Fruit fly (Drosophila melanogaster) whole organism, embryonic: ENCODE data around the gene CG3630.

Experiments used
- CG10274 ChIP-seq: fragments of 200-800 bp; sonication (Bioruptor generic); optimal IDR thresholded peaks from 3 replicates; lab custom pipeline; 2017; ENCODE audit warnings: missing biosample characterization, mild to moderate bottlenecking, missing genetic modification characterization
- CG10565 ChIP-seq: fragments of 200-800 bp; sonication (Bioruptor generic); optimal IDR thresholded peaks from 3 replicates; lab custom pipeline; 2016; ENCODE audit warnings: missing biosample characterization, mild to moderate bottlenecking, missing genetic modification characterization
- CG11247 ChIP-seq: fragments of 200-800 bp; sonication (Bioruptor generic); IDR thresholded peaks from 2 replicates; pipeline ENCODE4 v1.3.6; 2022; ENCODE audit warnings: missing biosample characterization, missing genetic modification characterization
- CG12659 ChIP-seq: fragments of 200-800 bp; sonication (Bioruptor generic); optimal IDR thresholded peaks from 3 replicates; lab custom pipeline; 2017; ENCODE audit warnings: mild to moderate bottlenecking, missing biosample characterization, missing genetic modification reagents, missing genetic modification characterization
- CG13287 ChIP-seq: fragments of 200-800 bp; sonication (Bioruptor generic); IDR thresholded peaks from 2 replicates; pipeline ENCODE4 v1.3.6; 2022; ENCODE audit warnings: missing biosample characterization, missing genetic modification characterization; ENCODE audit not compliant: partially characterized antibody
- CG14860 ChIP-seq: fragments of 200-800 bp; sonication (Bioruptor generic); IDR thresholded peaks from 3 replicates; pipeline ENCODE4 v1.3.6; 2022; ENCODE audit warnings: missing biosample characterization, missing genetic modification characterization; ENCODE audit not compliant: partially characterized antibody
- CG16813 ChIP-seq: fragments of 200-800 bp; sonication (Bioruptor generic); IDR thresholded peaks from 3 replicates; pipeline ENCODE4 v1.3.6; 2022; ENCODE audit warnings: missing biosample characterization, missing genetic modification characterization; ENCODE audit not compliant: partially characterized antibody
- CG17385 ChIP-seq: fragments of 200-800 bp; sonication (Bioruptor generic); optimal IDR thresholded peaks from 3 replicates; lab custom pipeline; 2018; ENCODE audit warnings: missing biosample characterization, mild to moderate bottlenecking, missing genetic modification characterization
- CG17612 ChIP-seq: fragments of 200-800 bp; sonication (Bioruptor generic); IDR thresholded peaks from 2 replicates; pipeline ENCODE4 v1.3.6; 2022; ENCODE audit warnings: missing biosample characterization, missing genetic modification characterization
- CG18599 ChIP-seq: fragments of 200-800 bp; sonication (Bioruptor generic); optimal IDR thresholded peaks from 3 replicates; lab custom pipeline; 2017; ENCODE audit warnings: missing biosample characterization, missing genetic modification characterization, mild to moderate bottlenecking, moderate library complexity, missing genetic modification reagents
- CG2116 ChIP-seq: fragments of 200-800 bp; sonication (Bioruptor generic); optimal IDR thresholded peaks from 3 replicates; lab custom pipeline; 2018; ENCODE audit warnings: missing biosample characterization, mild to moderate bottlenecking, missing genetic modification characterization
- CG2889 ChIP-seq: fragments of 200-800 bp; sonication (Bioruptor generic); IDR thresholded peaks from 3 replicates; pipeline ENCODE4 v1.3.6; 2022; ENCODE audit warnings: missing biosample characterization, missing genetic modification characterization
- CG31388 ChIP-seq: fragments of 200-800 bp; sonication (Bioruptor generic); optimal IDR thresholded peaks from 2 replicates; lab custom pipeline; 2016; ENCODE audit warnings: missing biosample characterization, missing genetic modification characterization
- CG9215 ChIP-seq: fragments of 200-800 bp; sonication (Bioruptor generic); IDR thresholded peaks from 2 replicates; pipeline ENCODE4 v1.3.6; 2022; ENCODE audit warnings: missing biosample characterization, missing genetic modification characterization
- CG9609 ChIP-seq: fragments of 200-800 bp; sonication (Bioruptor generic); optimal IDR thresholded peaks from 3 replicates; lab custom pipeline; 2016; ENCODE audit warnings: missing biosample characterization, missing genetic modification characterization
- Camta ChIP-seq: fragments of 200-800 bp; sonication (Bioruptor generic); optimal IDR thresholded peaks from 2 replicates; lab custom pipeline; 2016; ENCODE audit warnings: missing biosample characterization, missing genetic modification characterization
- Chrac-16 ChIP-seq: fragments of 200-800 bp; sonication (Bioruptor generic); optimal IDR thresholded peaks from 3 replicates; lab custom pipeline; 2016; ENCODE audit warnings: missing biosample characterization, missing genetic modification characterization
- CkIIα-i1 ChIP-seq: fragments of 200-800 bp; sonication (Bioruptor generic); IDR thresholded peaks from 2 replicates; pipeline ENCODE4 v1.3.6; 2022; ENCODE audit warnings: missing biosample characterization, missing genetic modification characterization
- Dek ChIP-seq: fragments of 200-800 bp; sonication (Bioruptor generic); optimal IDR thresholded peaks from 3 replicates; lab custom pipeline; 2019; ENCODE audit warnings: missing biosample characterization, mild to moderate bottlenecking, missing genetic modification characterization, moderate library complexity
- Doc3 ChIP-seq: fragments of 200-800 bp; sonication (Bioruptor generic); IDR thresholded peaks from 3 replicates; pipeline ENCODE4 v1.3.6; 2022; ENCODE audit warnings: missing biosample characterization, missing genetic modification characterization; ENCODE audit not compliant: partially characterized antibody
- Dref ChIP-seq: fragments of 200-800 bp; sonication (Bioruptor generic); IDR thresholded peaks from 2 replicates; pipeline ENCODE4 v1.3.6; 2022; ENCODE audit warnings: missing biosample characterization, missing genetic modification characterization
- Fer2 ChIP-seq: fragments of 200-800 bp; sonication (Bioruptor generic); optimal IDR thresholded peaks from 2 replicates; lab custom pipeline; 2018; ENCODE audit warnings: missing biosample characterization, mild to moderate bottlenecking, missing genetic modification characterization, moderate library complexity
- HHEX ChIP-seq: fragments of 200-800 bp; sonication (Bioruptor generic); optimal IDR thresholded peaks from 3 replicates; lab custom pipeline; 2017; ENCODE audit warnings: missing biosample characterization, mild to moderate bottlenecking, missing genetic modification characterization, missing genetic modification reagents
- Hand ChIP-seq: fragments of 200-800 bp; sonication (Bioruptor generic); optimal IDR thresholded peaks from 2 replicates; lab custom pipeline; 2017; ENCODE audit warnings: mild to moderate bottlenecking, missing biosample characterization, missing genetic modification reagents, missing genetic modification characterization
- Hr39 ChIP-seq: fragments of >200 bp; optimal IDR thresholded peaks from 2 replicates; lab custom pipeline; 2017
- Jarid2 ChIP-seq: fragments of 200-800 bp; sonication (Bioruptor generic); optimal IDR thresholded peaks from 3 replicates; lab custom pipeline; 2017; ENCODE audit warnings: mild to moderate bottlenecking, missing biosample characterization, missing genetic modification reagents, missing genetic modification characterization
- Myb ChIP-seq: fragments of 200-800 bp; sonication (Bioruptor generic); optimal IDR thresholded peaks from 2 replicates; lab custom pipeline; 2016; ENCODE audit warnings: missing biosample characterization, missing genetic modification characterization
- Rfx ChIP-seq: fragments of 200-800 bp; sonication (Bioruptor generic); IDR thresholded peaks from 2 replicates; pipeline ENCODE4 v1.3.6; 2022; ENCODE audit warnings: missing biosample characterization, missing genetic modification characterization
- Sry-β ChIP-seq: fragments of 200-800 bp; sonication (Bioruptor generic); optimal IDR thresholded peaks from 2 replicates; lab custom pipeline; 2018; ENCODE audit warnings: missing biosample characterization, mild to moderate bottlenecking, missing genetic modification characterization, moderate library complexity
- ac ChIP-seq: fragments of 200-800 bp; sonication (Bioruptor generic); optimal IDR thresholded peaks from 3 replicates; lab custom pipeline; 2017; ENCODE audit warnings: missing biosample characterization, mild to moderate bottlenecking, missing genetic modification characterization
- bbx ChIP-seq: fragments of 200-800 bp; sonication (Bioruptor generic); IDR thresholded peaks from 2 replicates; pipeline ENCODE4 v1.3.6; 2022; ENCODE audit warnings: missing biosample characterization, missing genetic modification characterization; ENCODE audit not compliant: partially characterized antibody
- chinmo ChIP-seq: fragments of 200-800 bp; sonication (Bioruptor generic); IDR thresholded peaks from 4 replicates; pipeline ENCODE4 v1.3.6; 2022; ENCODE audit warnings: missing biosample characterization, missing genetic modification characterization; ENCODE audit not compliant: partially characterized antibody
- dan ChIP-seq: fragments of 200-800 bp; sonication (Bioruptor generic); IDR thresholded peaks from 2 replicates; pipeline ENCODE4 v1.3.6; 2022; ENCODE audit warnings: missing biosample characterization, missing genetic modification characterization
- fru ChIP-seq: fragments of >200 bp; optimal IDR thresholded peaks from 2 replicates; lab custom pipeline; 2017
- gce ChIP-seq: fragments of 200-800 bp; sonication (Bioruptor generic); IDR thresholded peaks from 3 replicates; pipeline ENCODE4 v1.3.6; 2022; ENCODE audit warnings: missing biosample characterization, missing genetic modification characterization
- gcm2 ChIP-seq: fragments of 200-800 bp; sonication (Bioruptor generic); optimal IDR thresholded peaks from 2 replicates; lab custom pipeline; 2016; ENCODE audit warnings: missing biosample characterization, missing genetic modification characterization
- gsb-n ChIP-seq: fragments of 200-800 bp; sonication (Bioruptor generic); optimal IDR thresholded peaks from 3 replicates; lab custom pipeline; 2018; ENCODE audit warnings: missing biosample characterization, mild to moderate bottlenecking, missing genetic modification characterization
- gt ChIP-seq: fragments of 200-800 bp; sonication (Bioruptor generic); IDR thresholded peaks from 2 replicates; pipeline ENCODE4 v1.3.6; 2022; ENCODE audit warnings: missing biosample characterization, missing genetic modification characterization
- hbn ChIP-seq: fragments of 200-800 bp; sonication (Bioruptor generic); IDR thresholded peaks from 2 replicates; pipeline ENCODE4 v1.3.6; 2022; ENCODE audit warnings: missing biosample characterization, missing genetic modification characterization; ENCODE audit not compliant: partially characterized antibody
- jing ChIP-seq: fragments of 200-800 bp; sonication (Bioruptor generic); optimal IDR thresholded peaks from 2 replicates; lab custom pipeline; 2018; ENCODE audit warnings: missing biosample characterization, mild to moderate bottlenecking, missing genetic modification characterization
- lab ChIP-seq: fragments of 200-800 bp; sonication (Bioruptor generic); optimal IDR thresholded peaks from 3 replicates; lab custom pipeline; 2017; ENCODE audit warnings: missing biosample characterization, missing genetic modification characterization, mild to moderate bottlenecking, moderate library complexity, missing genetic modification reagents
- phol ChIP-seq: fragments of 200-800 bp; sonication (Bioruptor generic); optimal IDR thresholded peaks from 3 replicates; lab custom pipeline; 2018; ENCODE audit warnings: missing biosample characterization, mild to moderate bottlenecking, missing genetic modification characterization, moderate library complexity
- pita ChIP-seq: fragments of 200-800 bp; sonication (Bioruptor generic); optimal IDR thresholded peaks from 2 replicates; lab custom pipeline; 2017; ENCODE audit warnings: missing biosample characterization, mild to moderate bottlenecking, missing genetic modification characterization
- pum ChIP-seq: fragments of 200-800 bp; sonication (Bioruptor generic); optimal IDR thresholded peaks from 2 replicates; lab custom pipeline; 2016; ENCODE audit warnings: missing biosample characterization, missing genetic modification characterization
- pzg ChIP-seq: fragments of 200-800 bp; sonication (Bioruptor generic); optimal IDR thresholded peaks from 3 replicates; lab custom pipeline; 2018; ENCODE audit warnings: missing biosample characterization, mild to moderate bottlenecking, missing genetic modification characterization, moderate library complexity
- salm ChIP-seq: fragments of 200-800 bp; sonication (Bioruptor generic); optimal IDR thresholded peaks from 2 replicates; lab custom pipeline; 2018; ENCODE audit warnings: missing biosample characterization, mild to moderate bottlenecking, missing genetic modification characterization
- slbo ChIP-seq: fragments of 200-800 bp; sonication (Bioruptor generic); IDR thresholded peaks from 2 replicates; pipeline ENCODE4 v1.3.6; 2022; ENCODE audit warnings: missing biosample characterization, missing genetic modification characterization
- sr ChIP-seq: fragments of 200-800 bp; sonication (Bioruptor generic); IDR thresholded peaks from 3 replicates; pipeline ENCODE4 v1.3.6; 2022; ENCODE audit warnings: missing biosample characterization, missing genetic modification characterization
- tup ChIP-seq: fragments of 200-800 bp; sonication (Bioruptor generic); optimal IDR thresholded peaks from 2 replicates; lab custom pipeline; 2016; ENCODE audit warnings: missing biosample characterization, mild to moderate bottlenecking, missing genetic modification characterization, moderate library complexity
- twi ChIP-seq: fragments of 200-800 bp; optimal IDR thresholded peaks from 2 replicates; lab custom pipeline; 2019; ENCODE audit warnings: missing biosample characterization, mild to moderate bottlenecking, missing genetic modification characterization, moderate library complexity
- yki ChIP-seq: fragments of >200 bp; optimal IDR thresholded peaks from 3 replicates; lab custom pipeline; 2018
- z ChIP-seq: fragments of 200-800 bp; sonication (Bioruptor generic); IDR thresholded peaks from 3 replicates; pipeline ENCODE4 v1.3.6; 2022; ENCODE audit warnings: missing biosample characterization, missing genetic modification characterization

Gene CG3630

DNA sequence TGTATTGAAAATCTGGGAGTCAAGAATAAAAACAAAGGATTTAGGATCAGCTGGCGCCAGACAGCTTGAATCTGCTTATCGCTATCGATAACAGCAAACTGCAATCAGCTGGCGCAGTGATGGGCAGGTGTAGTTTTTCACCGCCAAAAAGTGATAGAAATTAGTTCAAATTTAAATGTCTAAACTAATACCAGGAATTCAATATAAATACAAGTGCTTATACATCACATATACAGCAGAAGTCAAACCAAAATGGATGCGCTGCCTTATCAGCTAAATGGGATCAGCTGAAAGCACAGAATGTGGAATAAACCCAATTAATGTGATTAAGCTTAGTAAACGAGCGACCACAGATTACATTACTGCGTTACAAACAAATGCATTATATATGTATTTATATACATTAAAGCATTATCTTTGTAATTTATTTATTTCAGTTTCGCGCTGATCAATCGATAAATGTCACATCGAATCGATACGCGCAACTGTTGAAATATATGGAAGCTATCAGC, 18.8 kb downstream of the CG3630 start, which contains the start of gene pn (continued):
- no peak for TF ChIP-seq Hand (GFP tag; lab: Kevin White, UChicago)
- TF ChIP-seq Camta (GFP tag; lab: Kevin White, UChicago): no peak
- TF ChIP-seq Rfx: no peak
- TF ChIP-seq CG14860 (GFP tag; lab: Robert Waterston, UW): 0 out of 3 replicates have a peak, but pooled peaks have one; percentile 44
- TF ChIP-seq dan: no peak
- TF ChIP-seq CG17385 (GFP tag; lab: Kevin White, UChicago): no peak
- no peak for TF ChIP-seq CG17612 (GFP tag; lab: Robert Waterston, UW)
- TF ChIP-seq salm (tag; lab: Kevin White, UChicago): no peak
- TF ChIP-seq pzg (GFP tag; lab: Kevin White, UChicago): peak; percentile 25
- no peak for TF ChIP-seq CG2889 (GFP tag; lab: Robert Waterston, UW)
- TF ChIP-seq jing (GFP tag; lab: Kevin White, UChicago): no peak
- TF ChIP-seq fru (lab: Kevin White, UChicago): no peak
- TF ChIP-seq CG10274 (GFP tag; lab: Kevin White, UChicago): no peak
- no peak for TF ChIP-seq z (GFP tag; lab: Robert Waterston, UW)
- TF ChIP-seq CG9609: no peak
- TF ChIP-seq tup (GFP tag; lab: Kevin White, UChicago): no peak
- 0 out of 3 replicates have a peak, but pooled peaks have one; percentile 19 for TF ChIP-seq Doc3 (GFP tag; lab: Robert Waterston, UW)
- TF ChIP-seq Hr39 (lab: Kevin White, UChicago): no peak
- TF ChIP-seq CG13287 (GFP tag; lab: Robert Waterston, UW): peak; percentile 32; the same call in 1 of the 2 replicates
- TF ChIP-seq CG11247: no peak
- no peak for TF ChIP-seq twi (tag; lab: Kevin White, UChicago)
- peak; percentile 62 for TF ChIP-seq Dref (GFP tag; lab: Robert Waterston, UW)
- TF ChIP-seq CG2116: peak; percentile 56
- TF ChIP-seq phol (tag; lab: Kevin White, UChicago): peak; percentile 8
- no peak for TF ChIP-seq slbo
- TF ChIP-seq Dek: no peak
- TF ChIP-seq Sry-β (GFP tag; lab: Kevin White, UChicago): peak; percentile 80
- no peak for TF ChIP-seq lab (GFP tag; lab: Kevin White, UChicago)
- 0 out of 4 replicates have a peak, but pooled peaks have one; percentile 22 for TF ChIP-seq chinmo (GFP tag; lab: Robert Waterston, UW)
- TF ChIP-seq CG16813 (GFP tag; lab: Robert Waterston, UW): 0 out of 3 replicates have a peak, but pooled peaks have one; percentile 39
- TF ChIP-seq bbx: peak; percentile 38; the same call in 1 of the 2 replicates
- no peak for TF ChIP-seq pita (GFP tag; lab: Kevin White, UChicago)
- no peak for TF ChIP-seq CG18599 (GFP tag; lab: Kevin White, UChicago)
- TF ChIP-seq hbn (GFP tag; lab: Robert Waterston, UW): peak; percentile 39; the same call in 1 of the 2 replicates

dm6 chrX:2184563-2184962, 22.6 kb downstream of the CG3630 start, which contains the start of the genes Nmd3 and CG17776:
TSS of gene Nmd3 (minus strand) at chrX:2184668.
TSS of gene CG17776 (plus strand) at chrX:2184725.
- TF ChIP-seq Fer2 (tag; lab: Kevin White, UChicago) (no peak), gsb-n (tag; lab: Kevin White, UChicago) (no peak), gcm2 (GFP tag; lab: Kevin White, UChicago) (no peak), CkIIα-i1 (no peak), pum (GFP tag; lab: Kevin White, UChicago) (no peak), gce (GFP tag; lab: Robert Waterston, UW) (no peak), CG10565 (no peak), Jarid2 (GFP tag; lab: Kevin White, UChicago) (no peak), CG31388 (no peak), HHEX (GFP tag; lab: Kevin White, UChicago) (no peak), Chrac-16 (GFP tag; lab: Kevin White, UChicago) (no peak), ac (GFP tag; lab: Kevin White, UChicago) (no peak), CG14860 (GFP tag; lab: Robert Waterston, UW) (peak; percentile 78), CG12659 (GFP tag; lab: Kevin White, UChicago) (peak; percentile 33), yki (lab: Kevin White, UChicago) (no peak), CG9215 (GFP tag; lab: Robert Waterston, UW) (no peak), gt (GFP tag; lab: Robert Waterston, UW) (no peak), Myb (peak; percentile 15), sr (GFP tag; lab: Robert Waterston, UW) (no peak)
